Worm (Caenorhabditis elegans) whole organism, mixed stage, embryonic: ENCODE measurements around the gene cyn-9.

Experiments used
- elt-3 ChIP-seq: fragments of 150-350 bp; optimal IDR thresholded peaks from 2 replicates; lab custom pipeline; 2014; ENCODE audit warnings: missing biosample characterization, missing genetic modification characterization
- flh-1 ChIP-seq: fragments of 200-800 bp; sonication (Bioruptor generic); optimal IDR thresholded peaks from 2 replicates; lab custom pipeline; 2018; ENCODE audit warnings: mild to moderate bottlenecking, missing genetic modification characterization, moderate library complexity, missing compliant biosample characterization
- lin-13 ChIP-seq: fragments of 150-350 bp; optimal IDR thresholded peaks from 2 replicates; lab custom pipeline; 2014; ENCODE audit warnings: missing biosample characterization, missing genetic modification characterization
- mab-5 ChIP-seq: fragments of 150-350 bp; optimal IDR thresholded peaks from 2 replicates; lab custom pipeline; 2014; ENCODE audit warnings: missing biosample characterization, missing genetic modification characterization
- mep-1 ChIP-seq: fragments of 150-350 bp; optimal IDR thresholded peaks from 2 replicates; lab custom pipeline; 2017; ENCODE audit warnings: missing biosample characterization, missing genetic modification reagents, missing genetic modification characterization, inconsistent platforms
- pha-4 ChIP-seq: fragments of 150-350 bp; optimal IDR thresholded peaks from 2 replicates; lab custom pipeline; 2018; ENCODE audit warnings: missing biosample characterization, missing genetic modification reagents, missing genetic modification characterization
- unc-39 ChIP-seq: fragments of 150-350 bp; optimal IDR thresholded peaks from 2 replicates; lab custom pipeline; 2014; ENCODE audit warnings: missing biosample characterization, missing genetic modification characterization
- unc-62 ChIP-seq: fragments of 150-350 bp; optimal IDR thresholded peaks from 2 replicates; lab custom pipeline; 2014; ENCODE audit warnings: missing biosample characterization, missing genetic modification reagents, missing genetic modification characterization

DNA sequence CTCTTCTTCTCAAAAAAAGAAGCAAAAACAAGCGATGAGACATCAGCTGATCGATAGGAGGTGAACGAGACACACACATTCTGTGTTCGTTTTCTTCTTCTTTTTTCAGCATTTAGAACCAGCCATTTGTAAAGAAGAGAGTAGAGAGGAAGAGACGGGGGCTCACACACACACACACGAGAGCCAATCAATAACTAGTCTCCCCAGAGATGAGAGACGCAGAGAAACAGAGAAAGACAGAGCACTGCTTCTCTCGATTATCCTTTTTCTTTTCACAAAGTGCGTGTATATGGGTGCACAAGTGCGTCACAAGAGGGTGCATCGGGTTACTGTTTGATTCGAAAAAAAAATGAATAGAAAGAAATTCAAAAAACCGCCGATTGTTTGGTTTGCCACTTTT, 22.1 kb downstream of the cyn-9 start:
- TF ChIP-seq lin-13 (tag; lab: Kevin White, UChicago) = no peak
- no peak for TF ChIP-seq flh-1 (GFP tag; lab: Kevin White, UChicago)
- no peak for TF ChIP-seq unc-62
- TF ChIP-seq pha-4 (tag; lab: Kevin White, UChicago) = peak; percentile 63
- TF ChIP-seq elt-3 (tag; lab: Kevin White, UChicago) = no peak
- TF ChIP-seq mab-5 (tag; lab: Kevin White, UChicago) = no peak
- TF ChIP-seq unc-39 (tag; lab: Kevin White, UChicago) = no peak
- peak; percentile 56 for TF ChIP-seq mep-1 (tag; lab: Kevin White, UChicago)
